Worm (Caenorhabditis elegans): Measurements from ENCODE around the gene pcrg-1.

DNA sequence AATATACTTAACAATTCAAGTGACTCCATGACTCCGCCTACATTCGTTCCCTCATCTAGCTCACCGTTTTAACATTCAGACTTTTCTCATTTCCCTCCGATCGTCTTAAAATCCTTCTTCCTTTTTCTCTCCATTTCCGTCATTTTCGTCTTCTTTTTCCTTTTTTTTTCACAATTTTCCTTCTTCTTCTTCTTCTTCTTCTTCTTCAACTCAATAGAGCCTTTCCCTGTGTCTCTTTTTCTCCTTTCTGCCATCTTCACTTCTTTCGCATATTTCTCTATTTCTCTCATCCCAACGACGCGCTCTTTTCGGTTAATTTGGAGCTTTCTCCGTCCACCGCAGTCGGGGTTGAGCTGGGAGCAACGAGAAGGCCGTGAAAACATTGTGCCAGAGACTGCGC, 17.7 kb upstream of the pcrg-1 start:
- no peak for TF ChIP-seq fos-1 (tag; optimal IDR thresholded peaks at IDR 0.05)
- TF ChIP-seq ama-1 (optimal IDR thresholded peaks at IDR 0.05): no peak
- no peak for TF ChIP-seq lin-13 (GFP tag; optimal IDR thresholded peaks at IDR 0.05)
- no peak for TF ChIP-seq nhr-77 (tag; optimal IDR thresholded peaks at IDR 0.05)
- TF ChIP-seq zag-1 (tag; optimal IDR thresholded peaks at IDR 0.05): no peak
- TF ChIP-seq F13H6.1 (tag; optimal IDR thresholded peaks at IDR 0.05): peak; percentile 18
- no peak for TF ChIP-seq ceh-82 (tag; optimal IDR thresholded peaks at IDR 0.05)
- TF ChIP-seq mdl-1 (tag; optimal IDR thresholded peaks at IDR 0.05): no peak
- TF ChIP-seq unc-39 (tag; optimal IDR thresholded peaks at IDR 0.05): no peak
- no peak for TF ChIP-seq egl-27 (tag; optimal IDR thresholded peaks at IDR 0.05)
- TF ChIP-seq lsy-2 (tag; optimal IDR thresholded peaks at IDR 0.05): peak in 1 of 2 experiments; percentile 40
- TF ChIP-seq sem-4 (tag; optimal IDR thresholded peaks at IDR 0.05): no peak
- no peak for TF ChIP-seq blmp-1 (tag; optimal IDR thresholded peaks at IDR 0.05; ENCODE audit: insufficient read depth)
- no peak for TF ChIP-seq peb-1 (tag; optimal IDR thresholded peaks at IDR 0.05)
